Worm (Caenorhabditis elegans): Measurements from ENCODE around the gene R08D7.4.

R08D7.4 gene

DNA sequence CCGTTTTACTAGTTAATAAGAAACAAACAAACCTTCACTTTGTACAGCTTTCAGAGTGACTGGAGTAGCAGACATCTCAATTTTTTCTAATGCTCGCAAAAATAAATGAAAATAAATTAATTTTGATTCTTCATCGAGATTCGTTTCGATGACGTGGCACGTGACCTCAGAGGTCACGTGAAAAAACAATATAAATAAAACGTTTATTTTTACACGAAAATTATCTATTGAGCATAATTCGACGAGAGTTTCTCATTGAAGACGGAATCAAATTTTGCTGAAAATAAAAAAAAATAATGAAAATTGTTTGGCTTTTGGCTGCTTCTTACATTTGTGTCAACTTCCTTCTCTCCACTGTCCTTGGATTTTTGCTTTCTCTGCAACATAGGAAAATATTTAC is 30.2 kb downstream of the R08D7.4 start, which contains the start of gene rpn-6.2:
rpn-6.2 (minus strand) TSS at position 101 of the 400 bp plus-strand sequence.
- no peak for TF ChIP-seq tlf-1 (GFP tag; optimal IDR thresholded peaks at IDR 0.05)
- no peak for TF ChIP-seq D2030.7 (GFP tag; IDR thresholded peaks at IDR 0.05)
- no peak for TF ChIP-seq F57C9.4 (tag; optimal IDR thresholded peaks at IDR 0.05)
- TF ChIP-seq ama-1 (optimal IDR thresholded peaks at IDR 0.05), result no peak
- no peak for TF ChIP-seq ama-1 (GFP tag; optimal IDR thresholded peaks at IDR 0.05)
- TF ChIP-seq F57A8.1 (GFP tag; optimal IDR thresholded peaks at IDR 0.05), result no peak
- TF ChIP-seq F52B5.7 (tag; optimal IDR thresholded peaks at IDR 0.05), result no peak
- no peak for TF ChIP-seq ZK185.1 (tag; optimal IDR thresholded peaks at IDR 0.05; ENCODE audit: poor library complexity, severe bottlenecking)
- TF ChIP-seq tbx-9 (tag; optimal IDR thresholded peaks at IDR 0.05; ENCODE audit: borderline replicate concordance), result no peak
- no peak for TF ChIP-seq egl-44 (GFP tag; IDR thresholded peaks at IDR 0.05)
- no peak for TF ChIP-seq ztf-22 (GFP tag; optimal IDR thresholded peaks at IDR 0.05)
- TF ChIP-seq mel-28 (tag; optimal IDR thresholded peaks at IDR 0.05; ENCODE audit: borderline replicate concordance), result no peak
- no peak for TF ChIP-seq madf-3 (GFP tag; IDR thresholded peaks at IDR 0.05)
- no peak for TF ChIP-seq let-607 (tag; optimal IDR thresholded peaks at IDR 0.05)
- no peak for TF ChIP-seq ccch-3 (GFP tag; optimal IDR thresholded peaks at IDR 0.05)
- TF ChIP-seq lsy-27 (tag; optimal IDR thresholded peaks at IDR 0.05; ENCODE audit: borderline replicate concordance, insufficient read depth), result no peak
- TF ChIP-seq sea-2 (GFP tag; IDR thresholded peaks at IDR 0.05), result no peak

DNA sequence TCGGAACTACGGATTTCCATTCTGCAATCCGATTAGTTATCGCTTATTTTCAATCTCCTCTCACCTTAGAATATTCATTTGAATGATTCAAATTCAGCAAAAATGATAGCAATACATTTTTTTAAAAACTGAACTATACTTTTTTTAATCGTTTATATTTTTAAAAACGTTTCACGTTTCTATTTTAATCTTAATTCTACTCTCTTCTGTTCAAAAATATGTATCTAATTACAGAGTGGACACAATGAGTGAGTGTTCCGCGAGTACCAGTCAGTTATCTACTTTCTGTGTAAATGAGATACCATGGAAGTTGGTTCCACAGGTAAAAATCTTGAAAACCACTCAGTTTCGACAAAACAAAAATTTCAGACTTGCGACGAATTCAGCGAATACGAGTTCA is 30.9 kb downstream of the R08D7.4 start, which contains the start of the genes F59B2.15 and zif-1:
F59B2.15 (minus strand) TSS at position 101 of the 400 bp plus-strand sequence.
zif-1 (plus strand) TSS at position 235 of the 400 bp plus-strand sequence.
- TF ChIP-seq cebp-2 (GFP tag; IDR thresholded peaks at IDR 0.05) (no peak), nhr-120 (GFP tag; IDR thresholded peaks at IDR 0.05) (no peak), madf-3 (GFP tag; IDR thresholded peaks at IDR 0.05) (no peak), ztf-22 (GFP tag; optimal IDR thresholded peaks at IDR 0.05) (no peak), unc-130 (GFP tag; optimal IDR thresholded peaks at IDR 0.05) (no peak), F57A8.1 (GFP tag; optimal IDR thresholded peaks at IDR 0.05) (no peak), ceh-27 (GFP tag; optimal IDR thresholded peaks at IDR 0.05) (no peak), nhr-80 (tag; optimal IDR thresholded peaks at IDR 0.05) (no peak), lin-40 (tag; optimal IDR thresholded peaks at IDR 0.05) (no peak)

DNA sequence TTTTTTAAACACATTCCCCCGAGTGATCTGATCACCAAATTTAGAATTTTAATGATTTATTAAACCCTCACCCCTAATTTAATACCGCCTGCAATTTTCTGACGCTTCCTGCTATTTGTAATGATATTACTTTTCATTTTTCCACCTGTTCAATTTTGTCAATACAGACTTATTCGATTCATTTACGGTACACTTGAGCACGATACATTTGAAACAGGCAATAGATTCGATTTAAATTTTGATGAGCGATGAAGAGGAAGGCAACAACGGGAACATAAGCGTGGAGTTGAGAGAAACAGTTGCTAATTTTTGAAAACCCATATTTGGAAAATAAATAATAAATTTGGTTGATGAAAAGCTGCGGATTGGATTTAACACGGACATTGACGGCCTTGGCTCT is 33.0 kb downstream of the R08D7.4 start:
- no peak for TF ChIP-seq let-526 (GFP tag; IDR thresholded peaks at IDR 0.05)
- no peak for TF ChIP-seq let-607 (tag; optimal IDR thresholded peaks at IDR 0.05)
- TF ChIP-seq xnd-1 (tag; optimal IDR thresholded peaks at IDR 0.05), result no peak
- no peak for TF ChIP-seq mxl-1 (tag; optimal IDR thresholded peaks at IDR 0.05)
- TF ChIP-seq tlf-1 (GFP tag; optimal IDR thresholded peaks at IDR 0.05), result peak; percentile 20
- TF ChIP-seq lag-1 (GFP tag; IDR thresholded peaks at IDR 0.05), result no peak
- no peak for TF ChIP-seq nfyb-1 (GFP tag; IDR thresholded peaks at IDR 0.05)
- no peak for TF ChIP-seq somi-1 (GFP tag; optimal IDR thresholded peaks at IDR 0.05)
- no peak for TF ChIP-seq dox-1 (GFP tag; IDR thresholded peaks at IDR 0.05)
- TF ChIP-seq him-1 (tag; optimal IDR thresholded peaks at IDR 0.05), result peak; percentile 41
- TF ChIP-seq B0019.2 (GFP tag; conservative IDR thresholded peaks at IDR 0.05), result no peak
- no peak for TF ChIP-seq madf-10 (tag; optimal IDR thresholded peaks at IDR 0.05)
- no peak for TF ChIP-seq F10E7.11 (tag; optimal IDR thresholded peaks at IDR 0.05)
- TF ChIP-seq Y79H2A.3 (GFP tag; conservative IDR thresholded peaks at IDR 0.05), result peak; percentile 63; the same call in 1 of the 2 replicates
- TF ChIP-seq atf-7 (tag; optimal IDR thresholded peaks at IDR 0.05), result no peak
- TF ChIP-seq hlh-26 (GFP tag; conservative IDR thresholded peaks at IDR 0.05), result no peak
- TF ChIP-seq F49E8.2 (tag; optimal IDR thresholded peaks at IDR 0.05; ENCODE audit: insufficient read depth), result peak; percentile 23
- no peak for TF ChIP-seq sea-2 (GFP tag; IDR thresholded peaks at IDR 0.05)
- TF ChIP-seq lin-54 (GFP tag; optimal IDR thresholded peaks at IDR 0.05), result no peak
- TF ChIP-seq C06A6.2 (GFP tag; conservative IDR thresholded peaks at IDR 0.05), result no peak
- no peak for TF ChIP-seq lin-35 (GFP tag; optimal IDR thresholded peaks at IDR 0.05)
- TF ChIP-seq nfya-2 (GFP tag; IDR thresholded peaks at IDR 0.05), result no peak
- TF ChIP-seq ztf-26 (tag; optimal IDR thresholded peaks at IDR 0.05), result no peak
- no peak for TF ChIP-seq attf-3 (GFP tag; conservative IDR thresholded peaks at IDR 0.05)
- TF ChIP-seq nhr-179 (tag; optimal IDR thresholded peaks at IDR 0.05), result no peak
- TF ChIP-seq hrde-1 (tag; optimal IDR thresholded peaks at IDR 0.05; ENCODE audit: borderline replicate concordance), result peak; percentile 59
- no peak for TF ChIP-seq lin-40 (tag; optimal IDR thresholded peaks at IDR 0.05)

Data from whole organism, young adult.